Fruit fly (Drosophila melanogaster) whole organism, embryonic: Measurements from ENCODE around the gene PH4alphaSG2.

ENCODE experiments used
- Aef1 ChIP-seq: fragments of 200-800 bp; sonication (Bioruptor generic); IDR thresholded peaks from 3 replicates; pipeline ENCODE4 v1.3.6; 2022; ENCODE audit warnings: missing biosample characterization, missing genetic modification characterization
- Atf6 ChIP-seq: fragments of 200-800 bp; sonication (Bioruptor generic); IDR thresholded peaks from 2 replicates; pipeline ENCODE4 v1.3.6; 2022; ENCODE audit warnings: missing biosample characterization, missing genetic modification characterization
- CG10209 ChIP-seq: fragments of 200-800 bp; sonication (Bioruptor generic); optimal IDR thresholded peaks from 3 replicates; lab custom pipeline; 2017; ENCODE audit warnings: missing biosample characterization, mild to moderate bottlenecking, missing genetic modification characterization, missing genetic modification reagents
- CG1024 ChIP-seq: fragments of 200-800 bp; sonication (Bioruptor generic); IDR thresholded peaks from 2 replicates; pipeline ENCODE4 v1.3.6; 2022; ENCODE audit warnings: missing biosample characterization, missing genetic modification characterization
- CG10543 ChIP-seq: fragments of 200-800 bp; sonication (Bioruptor generic); optimal IDR thresholded peaks from 3 replicates; lab custom pipeline; 2017; ENCODE audit warnings: missing biosample characterization, mild to moderate bottlenecking, missing genetic modification characterization, moderate library complexity
- CG11398 ChIP-seq: fragments of 200-800 bp; sonication (Bioruptor generic); optimal IDR thresholded peaks from 2 replicates; lab custom pipeline; 2016; ENCODE audit warnings: missing biosample characterization, missing genetic modification characterization
- CG12104 ChIP-seq: fragments of 200-800 bp; sonication (Bioruptor generic); optimal IDR thresholded peaks from 3 replicates; lab custom pipeline; 2016; ENCODE audit warnings: missing biosample characterization, missing genetic modification characterization
- CG13894 ChIP-seq: fragments of 200-800 bp; sonication (Bioruptor generic); optimal IDR thresholded peaks from 3 replicates; lab custom pipeline; 2018; ENCODE audit warnings: missing biosample characterization, mild to moderate bottlenecking, missing genetic modification characterization, moderate library complexity
- CG14014 ChIP-seq: fragments of 200-800 bp; sonication (Bioruptor generic); IDR thresholded peaks from 2 replicates; pipeline ENCODE4 v1.3.6; 2022; ENCODE audit warnings: missing biosample characterization, missing genetic modification characterization
- CG17802 ChIP-seq: fragments of 200-800 bp; sonication (Bioruptor generic); optimal IDR thresholded peaks from 2 replicates; lab custom pipeline; 2018; ENCODE audit warnings: missing biosample characterization, mild to moderate bottlenecking, missing genetic modification characterization, moderate library complexity
- CG18476 ChIP-seq: fragments of 200-800 bp; sonication (Bioruptor generic); optimal IDR thresholded peaks from 2 replicates; lab custom pipeline; 2016; ENCODE audit warnings: missing biosample characterization, mild to moderate bottlenecking, missing genetic modification characterization
- CG2199 ChIP-seq: fragments of 200-800 bp; sonication (Bioruptor generic); IDR thresholded peaks from 3 replicates; pipeline ENCODE4 v1.3.6; 2022; ENCODE audit warnings: missing biosample characterization, missing genetic modification characterization
- CG32767 ChIP-seq: fragments of 200-800 bp; sonication (Bioruptor generic); IDR thresholded peaks from 2 replicates; pipeline ENCODE4 v1.3.6; 2022; ENCODE audit warnings: missing biosample characterization, missing genetic modification characterization
- CG3847 ChIP-seq: fragments of 200-800 bp; sonication (Bioruptor generic); IDR thresholded peaks from 2 replicates; pipeline ENCODE4 v1.3.6; 2022; ENCODE audit warnings: missing biosample characterization, missing genetic modification characterization
- CG3995 ChIP-seq: fragments of 200-800 bp; sonication (Bioruptor generic); optimal IDR thresholded peaks from 3 replicates; lab custom pipeline; 2016; ENCODE audit warnings: missing biosample characterization, missing genetic modification characterization
- CG4282 ChIP-seq: fragments of 200-800 bp; sonication (Bioruptor generic); optimal IDR thresholded peaks from 2 replicates; lab custom pipeline; 2016; ENCODE audit warnings: missing biosample characterization, missing genetic modification characterization
- CG7556 ChIP-seq: fragments of 200-800 bp; sonication (Bioruptor generic); optimal IDR thresholded peaks from 2 replicates; lab custom pipeline; 2017; ENCODE audit warnings: missing biosample characterization, mild to moderate bottlenecking, missing genetic modification characterization
- CG7987 ChIP-seq: fragments of 200-800 bp; sonication (Bioruptor generic); optimal IDR thresholded peaks from 2 replicates; lab custom pipeline; 2018; ENCODE audit warnings: missing biosample characterization, mild to moderate bottlenecking, missing genetic modification characterization, moderate library complexity
- CG8281 ChIP-seq: fragments of 200-800 bp; sonication (Bioruptor generic); optimal IDR thresholded peaks from 2 replicates; lab custom pipeline; 2018; ENCODE audit warnings: missing biosample characterization, mild to moderate bottlenecking, missing genetic modification characterization, moderate library complexity
- CG8944 ChIP-seq: fragments of 200-800 bp; sonication (Bioruptor generic); optimal IDR thresholded peaks from 3 replicates; lab custom pipeline; 2016; ENCODE audit warnings: missing biosample characterization, missing genetic modification characterization
- CG9727 ChIP-seq: fragments of 200-800 bp; sonication (Bioruptor generic); optimal IDR thresholded peaks from 3 replicates; lab custom pipeline; 2017; ENCODE audit warnings: missing biosample characterization, mild to moderate bottlenecking, missing genetic modification characterization
- Deaf1 ChIP-seq: fragments of 200-800 bp; optimal IDR thresholded peaks from 3 replicates; lab custom pipeline; 2019; ENCODE audit warnings: missing biosample characterization, mild to moderate bottlenecking, missing genetic modification characterization, moderate library complexity
- Dfd ChIP-seq, 2 experiments: fragments of >200 bp; optimal IDR thresholded peaks; 2 replicates each; lab custom pipeline; 2017; ENCODE audit warnings: missing biosample characterization in 2 of 2, missing genetic modification characterization in 2 of 2
- Dip3 ChIP-seq: fragments of 200-800 bp; sonication (Bioruptor generic); optimal IDR thresholded peaks from 3 replicates; lab custom pipeline; 2016; ENCODE audit warnings: missing biosample characterization, missing genetic modification characterization
- Drgx ChIP-seq: fragments of 200-800 bp; sonication (Bioruptor generic); IDR thresholded peaks from 2 replicates; pipeline ENCODE4 v1.3.6; 2022; ENCODE audit warnings: missing biosample characterization, missing genetic modification characterization
- Eip74EF ChIP-seq, 2 experiments: fragments of 200-800 bp in 1 of 2; fragments of >200 bp in 1 of 2; sonication (Bioruptor generic) in 1 of 2; optimal IDR thresholded peaks; 2 replicates each; lab custom pipeline; 2017 to 2019; ENCODE audit warnings: missing biosample characterization in 2 of 2, missing genetic modification characterization in 2 of 2, mild to moderate bottlenecking in 1 of 2, moderate library complexity in 1 of 2
- Gsc ChIP-seq: fragments of 200-800 bp; sonication (Bioruptor generic); IDR thresholded peaks from 2 replicates; pipeline ENCODE4 v1.3.6; 2022; ENCODE audit warnings: missing biosample characterization, missing genetic modification characterization
- HHEX ChIP-seq: fragments of 200-800 bp; sonication (Bioruptor generic); optimal IDR thresholded peaks from 3 replicates; lab custom pipeline; 2017; ENCODE audit warnings: missing biosample characterization, mild to moderate bottlenecking, missing genetic modification characterization, missing genetic modification reagents
- HmgZ ChIP-seq: fragments of 200-800 bp; sonication (Bioruptor generic); optimal IDR thresholded peaks from 2 replicates; lab custom pipeline; 2018; ENCODE audit warnings: missing biosample characterization, mild to moderate bottlenecking, missing genetic modification characterization
- Hr3 ChIP-seq: fragments of 200-800 bp; sonication (Bioruptor generic); optimal IDR thresholded peaks from 3 replicates; lab custom pipeline; 2016; ENCODE audit warnings: missing biosample characterization, missing genetic modification characterization
- Lim3 ChIP-seq: fragments of 200-800 bp; sonication (Bioruptor generic); IDR thresholded peaks from 2 replicates; pipeline ENCODE4 v1.3.6; 2022; ENCODE audit warnings: missing biosample characterization, missing genetic modification characterization
- Med ChIP-seq: fragments of 200-800 bp; sonication (Bioruptor generic); peaks from one replicate; lab custom pipeline; 2016; ENCODE audit warnings: missing biosample characterization, missing genetic modification characterization, mild to moderate bottlenecking, inconsistent platforms, moderate library complexity
- NC2β ChIP-seq: fragments of 200-800 bp; sonication (Bioruptor generic); optimal IDR thresholded peaks from 2 replicates; lab custom pipeline; 2016; ENCODE audit warnings: missing biosample characterization, missing genetic modification characterization
- Nf-YB ChIP-seq: fragments of 200-800 bp; sonication (Bioruptor generic); optimal IDR thresholded peaks from 3 replicates; lab custom pipeline; 2019; ENCODE audit warnings: missing biosample characterization, mild to moderate bottlenecking, missing genetic modification characterization, moderate library complexity
- Nf-YC ChIP-seq: fragments of 200-800 bp; optimal IDR thresholded peaks from 3 replicates; lab custom pipeline; 2019; ENCODE audit warnings: missing biosample characterization, mild to moderate bottlenecking, missing genetic modification characterization, moderate library complexity
- NfI ChIP-seq: fragments of 200-800 bp; sonication (Bioruptor generic); optimal IDR thresholded peaks from 3 replicates; lab custom pipeline; 2018; ENCODE audit warnings: missing biosample characterization, mild to moderate bottlenecking, missing genetic modification characterization, moderate library complexity
- TFAM ChIP-seq: fragments of 200-800 bp; sonication (Bioruptor generic); optimal IDR thresholded peaks from 2 replicates; lab custom pipeline; 2017; ENCODE audit warnings: missing biosample characterization, missing genetic modification characterization, inconsistent platforms
- Xrp1 ChIP-seq: fragments of 200-800 bp; sonication (Bioruptor generic); IDR thresholded peaks from 2 replicates; pipeline ENCODE4 v1.3.6; 2022; ENCODE audit warnings: missing biosample characterization, missing genetic modification characterization
- ac ChIP-seq: fragments of 200-800 bp; sonication (Bioruptor generic); optimal IDR thresholded peaks from 3 replicates; lab custom pipeline; 2017; ENCODE audit warnings: missing biosample characterization, mild to moderate bottlenecking, missing genetic modification characterization
- bigmax ChIP-seq: fragments of 200-800 bp; sonication (Bioruptor generic); optimal IDR thresholded peaks from 2 replicates; lab custom pipeline; 2018; ENCODE audit warnings: missing biosample characterization, mild to moderate bottlenecking, missing genetic modification characterization
- bowl ChIP-seq: fragments of 200-800 bp; sonication (Bioruptor generic); IDR thresholded peaks from 2 replicates; pipeline ENCODE4 v1.3.6; 2022; ENCODE audit warnings: missing biosample characterization, missing genetic modification characterization
- cg ChIP-seq: fragments of 200-800 bp; sonication (Bioruptor generic); optimal IDR thresholded peaks from 3 replicates; lab custom pipeline; 2019; ENCODE audit warnings: missing biosample characterization, mild to moderate bottlenecking, missing genetic modification characterization, moderate library complexity
- dan ChIP-seq: fragments of 200-800 bp; sonication (Bioruptor generic); IDR thresholded peaks from 2 replicates; pipeline ENCODE4 v1.3.6; 2022; ENCODE audit warnings: missing biosample characterization, missing genetic modification characterization
- ham ChIP-seq: fragments of 200-800 bp; sonication (Bioruptor generic); IDR thresholded peaks from 2 replicates; pipeline ENCODE4 v1.3.6; 2022; ENCODE audit warnings: missing biosample characterization, missing genetic modification characterization
- jigr1 ChIP-seq: fragments of 200-800 bp; sonication (Bioruptor generic); IDR thresholded peaks from 3 replicates; pipeline ENCODE4 v1.3.6; 2022; ENCODE audit warnings: missing biosample characterization, missing genetic modification characterization
- lab ChIP-seq: fragments of 200-800 bp; sonication (Bioruptor generic); optimal IDR thresholded peaks from 3 replicates; lab custom pipeline; 2017; ENCODE audit warnings: missing biosample characterization, missing genetic modification characterization, mild to moderate bottlenecking, moderate library complexity, missing genetic modification reagents
- nau ChIP-seq: fragments of 200-800 bp; sonication (Bioruptor generic); optimal IDR thresholded peaks from 3 replicates; lab custom pipeline; 2017; ENCODE audit warnings: missing biosample characterization, mild to moderate bottlenecking, missing genetic modification characterization, missing genetic modification reagents
- oc ChIP-seq: fragments of 200-800 bp; sonication (Bioruptor generic); optimal IDR thresholded peaks from 2 replicates; lab custom pipeline; 2018; ENCODE audit warnings: missing biosample characterization, mild to moderate bottlenecking, missing genetic modification characterization, moderate library complexity
- pum ChIP-seq: fragments of 200-800 bp; sonication (Bioruptor generic); optimal IDR thresholded peaks from 2 replicates; lab custom pipeline; 2016; ENCODE audit warnings: missing biosample characterization, missing genetic modification characterization
- sens-2 ChIP-seq: fragments of 200-800 bp; sonication (Bioruptor generic); IDR thresholded peaks from 2 replicates; pipeline ENCODE4 v1.3.6; 2022; ENCODE audit warnings: missing biosample characterization, missing genetic modification characterization
- usp ChIP-seq: fragments of >200 bp; optimal IDR thresholded peaks from 2 replicates; lab custom pipeline; 2017; ENCODE audit warnings: missing biosample characterization, missing genetic modification characterization
- vfl ChIP-seq: fragments of 200-800 bp; sonication (Bioruptor generic); optimal IDR thresholded peaks from 2 replicates; lab custom pipeline; 2016; ENCODE audit warnings: missing biosample characterization, missing genetic modification characterization
- z ChIP-seq: fragments of 200-800 bp; sonication (Bioruptor generic); IDR thresholded peaks from 3 replicates; pipeline ENCODE4 v1.3.6; 2022; ENCODE audit warnings: missing biosample characterization, missing genetic modification characterization

PH4alphaSG2 gene

DNA sequence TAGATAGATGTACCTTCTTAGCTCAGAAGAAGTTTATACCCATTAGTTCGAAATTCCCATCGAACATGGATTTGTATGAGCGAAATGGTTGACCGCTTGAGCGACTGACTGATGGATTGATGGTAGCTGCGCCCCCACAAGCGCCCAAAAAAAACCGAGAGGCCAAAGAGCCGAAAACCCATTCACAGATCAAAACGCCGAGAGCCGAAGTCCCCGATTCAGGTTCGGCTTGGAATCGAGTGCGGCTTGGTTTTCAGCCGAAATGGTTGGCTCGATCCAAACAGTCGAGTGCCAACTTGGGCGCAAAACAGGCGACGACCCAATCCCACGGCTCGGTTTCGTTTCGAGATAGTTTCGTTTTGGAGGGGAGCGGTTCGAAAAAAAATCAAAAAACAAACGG, 29.7 kb upstream of the PH4alphaSG2 start (continued):
- no peak for TF ChIP-seq Xrp1
- TF ChIP-seq Lim3 (GFP tag; lab: Robert Waterston, UW), result no peak
- no peak for TF ChIP-seq HHEX (GFP tag; lab: Kevin White, UChicago)
- TF ChIP-seq ac (GFP tag; lab: Kevin White, UChicago), result no peak
- no peak for TF ChIP-seq dan
- no peak for TF ChIP-seq CG9727 (GFP tag; lab: Kevin White, UChicago)
- no peak for TF ChIP-seq Hr3
- no peak for TF ChIP-seq CG2199
- no peak for TF ChIP-seq CG1024 (GFP tag; lab: Robert Waterston, UW)
- TF ChIP-seq vfl, result no peak
- no peak for TF ChIP-seq nau (GFP tag; lab: Kevin White, UChicago)
- TF ChIP-seq bigmax (GFP tag; lab: Kevin White, UChicago), result no peak
- no peak for TF ChIP-seq NfI
- no peak for TF ChIP-seq CG4282 (GFP tag; lab: Kevin White, UChicago)
- TF ChIP-seq Aef1 (GFP tag; lab: Robert Waterston, UW), result no peak
- TF ChIP-seq ham, result no peak
- no peak for TF ChIP-seq Atf6 (GFP tag; lab: Robert Waterston, UW)
- TF ChIP-seq Gsc (GFP tag; lab: Robert Waterston, UW), result no peak
- TF ChIP-seq CG3847, result no peak
- TF ChIP-seq usp, result no peak
- no peak for TF ChIP-seq CG7987
- no peak for TF ChIP-seq sens-2
- TF ChIP-seq pum, result no peak
- TF ChIP-seq CG7556 (GFP tag; lab: Kevin White, UChicago), result no peak
- no peak for TF ChIP-seq CG32767 (GFP tag; lab: Robert Waterston, UW)
- peak; percentile 52 for TF ChIP-seq CG13894 (tag; lab: Kevin White, UChicago)
- TF ChIP-seq CG18476 (GFP tag; lab: Kevin White, UChicago), result no peak
- TF ChIP-seq jigr1 (GFP tag; lab: Robert Waterston, UW), result no peak
- no peak for TF ChIP-seq Drgx (GFP tag; lab: Robert Waterston, UW)
- no peak for TF ChIP-seq Eip74EF (GFP tag; optimal IDR thresholded peaks at IDR 0.05; lab: Kevin White, UChicago)
- TF ChIP-seq CG10543 (GFP tag; lab: Kevin White, UChicago), result peak; percentile 43
- no peak for TF ChIP-seq cg
- TF ChIP-seq z (GFP tag; lab: Robert Waterston, UW), result peak; percentile 70; the same call in 2 of the 3 replicates
- TF ChIP-seq bowl (GFP tag; lab: Robert Waterston, UW), result no peak
- no peak for TF ChIP-seq CG11398
- no peak for TF ChIP-seq CG8944 (GFP tag; lab: Kevin White, UChicago)
- no peak for TF ChIP-seq CG3995 (GFP tag; lab: Kevin White, UChicago)
- no peak for TF ChIP-seq Dip3 (GFP tag; lab: Kevin White, UChicago)
- no peak for TF ChIP-seq CG17802 (tag; lab: Kevin White, UChicago)
- TF ChIP-seq Nf-YC (tag; lab: Kevin White, UChicago), result no peak
- peak; percentile 97 for TF ChIP-seq Deaf1 (tag; lab: Kevin White, UChicago)
- no peak for TF ChIP-seq NC2β (GFP tag; lab: Kevin White, UChicago)
- no peak for TF ChIP-seq lab (GFP tag; lab: Kevin White, UChicago)
- no peak for TF ChIP-seq Nf-YB (GFP tag; lab: Kevin White, UChicago)
- TF ChIP-seq TFAM (GFP tag; lab: Kevin White, UChicago), result no peak
- no peak for TF ChIP-seq CG12104 (GFP tag; lab: Kevin White, UChicago)
- no peak for TF ChIP-seq CG10209 (GFP tag; lab: Kevin White, UChicago)
- peak; percentile 92 for TF ChIP-seq CG8281
- TF ChIP-seq Dfd (GFP tag; optimal IDR thresholded peaks at IDR 0.05; lab: Kevin White, UChicago), result no peak
- no peak for TF ChIP-seq HmgZ (tag; lab: Kevin White, UChicago)
- peak; percentile 73 for TF ChIP-seq Med (GFP tag; lab: Kevin White, UChicago)
- no peak for TF ChIP-seq oc
- no peak for TF ChIP-seq CG14014 (GFP tag; lab: Robert Waterston, UW)
